Worm (Caenorhabditis elegans) whole organism, late embryonic: ENCODE data around the gene srg-40.

Experiments
- C08G9.2 ChIP-seq: sonication (generic microtip); optimal IDR thresholded peaks from 2 replicates; lab custom pipeline; 2016; ENCODE audit warnings: mild to moderate bottlenecking, missing genetic modification characterization, moderate library complexity, missing compliant biosample characterization
- C38D4.7 ChIP-seq: fragments of 200-800 bp; sonication (Bioruptor generic); optimal IDR thresholded peaks from 2 replicates; lab custom pipeline; 2018; ENCODE audit warnings: mild to moderate bottlenecking, missing genetic modification characterization, moderate library complexity, missing compliant biosample characterization
- F13H6.1 ChIP-seq: sonication (generic microtip); optimal IDR thresholded peaks from 2 replicates; lab custom pipeline; 2016; ENCODE audit warnings: missing genetic modification characterization, missing compliant biosample characterization
- Y22D7AL.16 ChIP-seq: sonication (generic microtip); optimal IDR thresholded peaks from 2 replicates; lab custom pipeline; 2016; ENCODE audit warnings: missing genetic modification characterization, missing compliant biosample characterization
- ahr-1 ChIP-seq: sonication (generic microtip); optimal IDR thresholded peaks from 2 replicates; lab custom pipeline; 2016; ENCODE audit warnings: missing genetic modification characterization, missing compliant biosample characterization
- ama-1 ChIP-seq: fragments of 150-350 bp; optimal IDR thresholded peaks from 2 replicates; lab custom pipeline; 2014
- ceh-14 ChIP-seq: sonication (generic microtip); optimal IDR thresholded peaks from 2 replicates; lab custom pipeline; 2016; ENCODE audit warnings: missing genotype, missing genetic modification characterization, missing compliant biosample characterization
- ceh-19 ChIP-seq: fragments of 200-800 bp; sonication (Bioruptor generic); optimal IDR thresholded peaks from 2 replicates; lab custom pipeline; 2018; ENCODE audit warnings: mild to moderate bottlenecking, missing genetic modification characterization, missing compliant biosample characterization
- ceh-22 ChIP-seq: sonication (generic microtip); optimal IDR thresholded peaks from 2 replicates; lab custom pipeline; 2017; ENCODE audit warnings: missing biosample characterization, missing genetic modification characterization
- ceh-31 ChIP-seq: sonication (generic microtip); optimal IDR thresholded peaks from 2 replicates; lab custom pipeline; 2016; ENCODE audit warnings: missing genetic modification characterization, missing compliant biosample characterization
- dve-1 ChIP-seq: sonication (generic microtip); optimal IDR thresholded peaks from 2 replicates; lab custom pipeline; 2017; ENCODE audit warnings: antibody characterized with exemption, mild to moderate bottlenecking, missing genetic modification characterization, missing compliant biosample characterization
- elt-4 ChIP-seq: sonication (generic microtip); optimal IDR thresholded peaks from 2 replicates; lab custom pipeline; 2016; ENCODE audit warnings: missing genetic modification characterization, missing compliant biosample characterization
- ets-4 ChIP-seq: sonication (generic microtip); optimal IDR thresholded peaks from 2 replicates; lab custom pipeline; 2016; ENCODE audit warnings: missing genetic modification characterization, missing compliant biosample characterization
- fax-1 ChIP-seq: sonication (generic microtip); optimal IDR thresholded peaks from 2 replicates; lab custom pipeline; 2016; ENCODE audit warnings: missing genotype, missing genetic modification characterization, missing compliant biosample characterization
- gmeb-2 ChIP-seq: sonication (generic microtip); optimal IDR thresholded peaks from 2 replicates; lab custom pipeline; 2016; ENCODE audit warnings: missing genetic modification characterization, inconsistent platforms, missing compliant biosample characterization
- hlh-15 ChIP-seq: sonication (generic microtip); optimal IDR thresholded peaks from 2 replicates; lab custom pipeline; 2016; ENCODE audit warnings: missing genetic modification characterization, missing compliant biosample characterization
- hlh-30 ChIP-seq: sonication (generic microtip); optimal IDR thresholded peaks from 2 replicates; lab custom pipeline; 2017; ENCODE audit warnings: antibody characterized with exemption, missing genetic modification characterization, missing compliant biosample characterization; ENCODE audit not compliant: insufficient read depth
- hlh-8 ChIP-seq: sonication (generic microtip); optimal IDR thresholded peaks from 2 replicates; lab custom pipeline; 2016; ENCODE audit warnings: missing genotype, missing genetic modification characterization, missing compliant biosample characterization
- lim-6 ChIP-seq: sonication (generic microtip); optimal IDR thresholded peaks from 2 replicates; lab custom pipeline; 2016; ENCODE audit warnings: missing genetic modification characterization, missing compliant biosample characterization
- madf-2 ChIP-seq: sonication (generic microtip); optimal IDR thresholded peaks from 2 replicates; lab custom pipeline; 2017; ENCODE audit warnings: missing genetic modification characterization, missing compliant biosample characterization
- nfya-1 ChIP-seq: sonication (generic microtip); optimal IDR thresholded peaks from 2 replicates; lab custom pipeline; 2017; ENCODE audit warnings: missing genetic modification characterization, mild to moderate bottlenecking, missing compliant biosample characterization, antibody characterized with exemption, moderate library complexity
- nhr-232 ChIP-seq: sonication (generic microtip); optimal IDR thresholded peaks from 2 replicates; lab custom pipeline; 2016; ENCODE audit warnings: missing genetic modification characterization, missing compliant biosample characterization
- odd-2 ChIP-seq: sonication (generic microtip); optimal IDR thresholded peaks from 2 replicates; lab custom pipeline; 2017; ENCODE audit warnings: antibody characterized with exemption, mild to moderate bottlenecking, missing genetic modification characterization, missing compliant biosample characterization
- pha-2 ChIP-seq: sonication (generic microtip); optimal IDR thresholded peaks from 2 replicates; lab custom pipeline; 2017; ENCODE audit warnings: mild to moderate bottlenecking, missing genetic modification characterization, missing compliant biosample characterization
- pros-1 ChIP-seq: fragments of 150-350 bp; optimal IDR thresholded peaks from 2 replicates; lab custom pipeline; 2014; ENCODE audit warnings: missing biosample characterization, missing genetic modification reagents, missing genetic modification characterization
- sox-4 ChIP-seq: sonication (generic microtip); optimal IDR thresholded peaks from 2 replicates; lab custom pipeline; 2017; ENCODE audit warnings: mild to moderate bottlenecking, missing genetic modification characterization, inconsistent platforms, missing compliant biosample characterization
- tbx-2 ChIP-seq: sonication (generic microtip); optimal IDR thresholded peaks from 2 replicates; lab custom pipeline; 2016; ENCODE audit warnings: missing genetic modification characterization, missing compliant biosample characterization
- tbx-7 ChIP-seq: sonication (generic microtip); optimal IDR thresholded peaks from 2 replicates; lab custom pipeline; 2016; ENCODE audit warnings: missing genotype, missing genetic modification characterization, missing compliant biosample characterization
- ttx-3 ChIP-seq: sonication (generic microtip); optimal IDR thresholded peaks from 2 replicates; lab custom pipeline; 2016; ENCODE audit warnings: missing genetic modification reagents, missing genetic modification characterization, missing compliant biosample characterization
- unc-3 ChIP-seq, 2 experiments: fragments of 200-800 bp in 1 of 2; sonication (Bioruptor generic) in 1 of 2; sonication (generic microtip) in 1 of 2; conservative IDR thresholded peaks in 1 of 2; optimal IDR thresholded peaks in 1 of 2; 2 replicates each; pipeline versions ENCODE4 v1.3.6 to Lab custom; 2016 to 2022; ENCODE audit warnings: missing compliant biosample characterization in 2 of 2, missing genetic modification characterization in 2 of 2, missing genetic modification reagents in 1 of 2
- unc-55 ChIP-seq: sonication (generic microtip); optimal IDR thresholded peaks from 2 replicates; lab custom pipeline; 2017; ENCODE audit warnings: missing biosample characterization, missing genetic modification reagents, missing genetic modification characterization
- zip-5 ChIP-seq: sonication (generic microtip); optimal IDR thresholded peaks from 2 replicates; lab custom pipeline; 2016; ENCODE audit warnings: missing genetic modification characterization, missing compliant biosample characterization

Gene srg-40

ce11 chrV:11149405-11149804 is 15.0 kb downstream of the srg-40 start, which contains the start of gene T19C4.1:
T19C4.1 (plus strand) TSS chrV:11149705.
- TF ChIP-seq elt-4 (tag; lab: Kevin White, UChicago) (no peak), sox-4 (tag; lab: Kevin White, UChicago) (no peak), tbx-2 (tag; lab: Kevin White, UChicago) (no peak), hlh-8 (no peak), ets-4 (tag; lab: Kevin White, UChicago) (no peak), nhr-232 (tag; lab: Kevin White, UChicago) (no peak), ceh-19 (GFP tag; lab: Kevin White, UChicago) (no peak), ceh-14 (tag; lab: Kevin White, UChicago) (no peak), ttx-3 (tag; lab: Kevin White, UChicago) (no peak), pros-1 (tag; lab: Kevin White, UChicago) (no peak), tbx-7 (no peak), C38D4.7 (no peak), F13H6.1 (no peak), unc-3 (GFP tag; conservative IDR thresholded peaks at IDR 0.05; lab: Robert Waterston, UW) (no peak), unc-3 (tag; optimal IDR thresholded peaks at IDR 0.05; lab: Kevin White, UChicago) (no peak), Y22D7AL.16 (no peak), fax-1 (no peak), ama-1 (lab: Kevin White, UChicago) (no peak), zip-5 (no peak), nfya-1 (tag; lab: Kevin White, UChicago) (no peak)

ce11 chrV:11148971-11149370 is 15.4 kb downstream of the srg-40 start:
- TF ChIP-seq dve-1 (tag; lab: Kevin White, UChicago) (no peak), fax-1 (no peak)

DNA sequence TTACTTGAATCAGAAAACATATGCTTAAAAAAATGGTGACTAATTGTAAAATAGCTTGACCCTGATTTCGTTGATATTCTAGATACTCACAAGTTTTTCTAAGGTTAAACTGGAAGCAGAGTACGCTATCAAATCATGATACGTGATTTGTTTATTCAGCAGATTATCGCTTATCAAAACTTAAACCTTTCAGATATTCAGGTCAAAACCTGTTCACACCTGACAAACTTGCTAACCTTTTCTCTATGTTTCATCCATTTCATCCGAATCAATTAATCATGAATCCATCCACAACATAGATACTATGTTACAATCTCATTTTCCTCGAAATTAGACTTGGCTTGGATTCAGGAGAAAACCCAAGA is 16.6 kb downstream of the srg-40 start:
- TF ChIP-seq ceh-14 (tag; lab: Kevin White, UChicago) (no peak), C38D4.7 (no peak), ets-4 (tag; lab: Kevin White, UChicago) (no peak), gmeb-2 (tag; lab: Kevin White, UChicago) (no peak), hlh-30 (no peak)

- no peak for TF ChIP-seq odd-2 (tag; lab: Kevin White, UChicago)
- TF ChIP-seq unc-55 (GFP tag; lab: Kevin White, UChicago) = no peak
- no peak for TF ChIP-seq nfya-1 (tag; lab: Kevin White, UChicago)
- no peak for TF ChIP-seq nhr-232 (tag; lab: Kevin White, UChicago)
- TF ChIP-seq C08G9.2 = no peak
- no peak for TF ChIP-seq hlh-15
- no peak for TF ChIP-seq ahr-1 (tag; lab: Kevin White, UChicago)
- no peak for TF ChIP-seq hlh-30
Measured at ce11 chrV:11146958-11147779, 17.2 kb downstream of the srg-40 start, which contains the start of the genes T19C4.24 and nlp-33. T19C4.24 (minus strand) TSS chrV:11147008. nlp-33 (plus strand) TSS chrV:11147346.

DNA sequence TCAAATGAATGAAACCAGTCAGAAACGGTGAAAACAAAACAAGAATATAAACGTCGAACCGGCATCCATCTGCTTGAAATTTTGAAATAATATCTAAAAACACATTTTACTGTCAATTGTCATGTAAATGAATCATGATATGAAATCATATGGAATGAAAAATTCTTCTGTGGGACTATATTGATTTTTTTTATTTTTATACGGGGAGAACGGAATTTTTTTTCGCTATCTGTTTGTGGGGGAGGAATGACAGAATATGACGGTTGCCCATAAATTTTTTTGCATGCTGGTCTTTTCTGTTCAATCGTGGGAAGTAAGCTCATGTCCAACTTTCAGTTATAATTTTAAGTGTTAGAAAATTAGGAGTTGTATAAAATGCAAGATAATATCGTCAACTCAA is 19.7 kb downstream of the srg-40 start, which contains the start of gene C06H2.7:
C06H2.7 (minus strand) TSS at position 101 of the 400 bp plus-strand sequence.
- TF ChIP-seq pha-2 (tag; lab: Kevin White, UChicago) = no peak
- no peak for TF ChIP-seq lim-6
- TF ChIP-seq unc-3 (GFP tag; conservative IDR thresholded peaks at IDR 0.05; lab: Robert Waterston, UW) = no peak
- TF ChIP-seq unc-3 (tag; optimal IDR thresholded peaks at IDR 0.05; lab: Kevin White, UChicago) = no peak
- no peak for TF ChIP-seq ets-4 (tag; lab: Kevin White, UChicago)
- no peak for TF ChIP-seq ahr-1 (tag; lab: Kevin White, UChicago)
- no peak for TF ChIP-seq ceh-22 (tag; lab: Kevin White, UChicago)
- TF ChIP-seq tbx-7 = no peak
- no peak for TF ChIP-seq ceh-31 (tag; lab: Kevin White, UChicago)
- TF ChIP-seq madf-2 (tag; lab: Kevin White, UChicago) = no peak
